Worm (Caenorhabditis elegans) whole organism, L4 larva: ENCODE results near the gene ceh-88.

ENCODE experiments used
- R02D3.7 ChIP-seq: fragments of 150-350 bp; sonication (generic microtip); optimal IDR thresholded peaks from 3 replicates; lab custom pipeline; 2014; ENCODE audit warnings: missing biosample characterization, missing genetic modification characterization
- T20F7.1 ChIP-seq: fragments of 200-800 bp; sonication (Bioruptor generic); optimal IDR thresholded peaks from 2 replicates; lab custom pipeline; 2018; ENCODE audit warnings: mild to moderate bottlenecking, missing genetic modification characterization, missing compliant biosample characterization
- Y105C5A.15 ChIP-seq: fragments of 200-800 bp; sonication (Bioruptor generic); IDR thresholded peaks from 2 replicates; pipeline ENCODE4 v1.3.6; 2022; ENCODE audit warnings: missing genetic modification characterization, missing compliant biosample characterization
- Y5F2A.4 ChIP-seq: fragments of 200-800 bp; sonication (Bioruptor generic); optimal IDR thresholded peaks from 2 replicates; lab custom pipeline; 2018; ENCODE audit warnings: mild to moderate bottlenecking, missing genetic modification characterization, missing compliant biosample characterization
- ZK546.5 ChIP-seq, 2 experiments: sonication (generic microtip); optimal IDR thresholded peaks; 2 replicates each; lab custom pipeline; 2017; ENCODE audit warnings: missing biosample characterization in 2 of 2, missing genetic modification characterization in 2 of 2
- aha-1 ChIP-seq: fragments of 150-350 bp; peaks from one replicate; lab custom pipeline; 2014; ENCODE audit warnings: missing biosample characterization, missing genetic modification characterization
- attf-4 ChIP-seq: sonication (generic microtip); optimal IDR thresholded peaks from 3 replicates; lab custom pipeline; 2017; ENCODE audit warnings: missing biosample characterization, missing genetic modification characterization
- ceh-44 ChIP-seq: fragments of 200-800 bp; sonication (Bioruptor generic); IDR thresholded peaks from 2 replicates; pipeline ENCODE4 v1.3.6; 2022; ENCODE audit warnings: missing genetic modification reagents, missing genetic modification characterization, missing compliant biosample characterization
- daf-16 ChIP-seq, 3 experiments: sonication (generic microtip); optimal IDR thresholded peaks; 2 replicates each; lab custom pipeline; 2016 to 2017; ENCODE audit warnings: missing genetic modification characterization in 3 of 3, missing genetic modification reagents in 3 of 3, mild to moderate bottlenecking in 2 of 3, missing compliant biosample characterization in 2 of 3, missing biosample characterization in 1 of 3, moderate library complexity in 1 of 3
- daf-19 ChIP-seq: fragments of 200-800 bp; sonication (Bioruptor generic); conservative IDR thresholded peaks from 2 replicates; pipeline ENCODE4 v1.3.6; 2022; ENCODE audit warnings: missing genetic modification characterization, missing compliant biosample characterization
- daf-8 ChIP-seq: fragments of 200-800 bp; sonication (Bioruptor generic); IDR thresholded peaks from 2 replicates; pipeline ENCODE4 v1.3.6; 2022; ENCODE audit warnings: missing genetic modification characterization, missing compliant biosample characterization
- dmd-6 ChIP-seq: fragments of 200-800 bp; sonication (Bioruptor generic); IDR thresholded peaks from 2 replicates; pipeline ENCODE4 v1.3.6; 2022; ENCODE audit warnings: missing genetic modification reagents, missing genetic modification characterization, missing compliant biosample characterization
- duxl-1 ChIP-seq: sonication (generic microtip); optimal IDR thresholded peaks from 2 replicates; lab custom pipeline; 2016; ENCODE audit warnings: mild to moderate bottlenecking, missing genetic modification characterization, moderate library complexity, missing compliant biosample characterization; ENCODE audit not compliant: poor library complexity
- dve-1 ChIP-seq: sonication (generic microtip); optimal IDR thresholded peaks from 2 replicates; lab custom pipeline; 2017; ENCODE audit warnings: antibody characterized with exemption, mild to moderate bottlenecking, missing genetic modification characterization, missing compliant biosample characterization; ENCODE audit not compliant: insufficient read depth
- fos-1 ChIP-seq: fragments of 150-350 bp; optimal IDR thresholded peaks from 2 replicates; lab custom pipeline; 2014; ENCODE audit warnings: missing biosample characterization, missing genetic modification characterization
- hlh-11 ChIP-seq: fragments of 200-800 bp; sonication (Bioruptor generic); optimal IDR thresholded peaks from 2 replicates; lab custom pipeline; 2018; ENCODE audit warnings: mild to moderate bottlenecking, missing genetic modification characterization, missing compliant biosample characterization
- hmg-1.1 ChIP-seq: fragments of 200-800 bp; sonication (Bioruptor generic); IDR thresholded peaks from 2 replicates; pipeline ENCODE4 v1.3.6; 2022; ENCODE audit warnings: missing genetic modification reagents, missing genetic modification characterization, missing compliant biosample characterization
- lim-7 ChIP-seq: fragments of 200-800 bp; sonication (Bioruptor generic); IDR thresholded peaks from 2 replicates; pipeline ENCODE4 v1.3.6; 2022; ENCODE audit warnings: missing genetic modification characterization, missing compliant biosample characterization
- lin-1 ChIP-seq: fragments of 200-800 bp; sonication (Bioruptor generic); IDR thresholded peaks from 2 replicates; pipeline ENCODE4 v1.3.6; 2022; ENCODE audit warnings: missing genetic modification reagents, missing genetic modification characterization, missing compliant biosample characterization
- lin-38 ChIP-seq: fragments of 200-800 bp; sonication (Bioruptor generic); IDR thresholded peaks from 2 replicates; pipeline ENCODE4 v1.3.6; 2022; ENCODE audit warnings: missing genetic modification reagents, missing genetic modification characterization, missing compliant biosample characterization
- lir-3 ChIP-seq: sonication (generic microtip); optimal IDR thresholded peaks from 2 replicates; lab custom pipeline; 2016; ENCODE audit warnings: mild to moderate bottlenecking, missing genetic modification characterization, missing compliant biosample characterization
- lsy-2 ChIP-seq, 2 experiments: fragments of 150-350 bp in 1 of 2; sonication (generic microtip) in 1 of 2; optimal IDR thresholded peaks; 2 replicates each; lab custom pipeline; 2014 to 2017; ENCODE audit warnings: missing biosample characterization in 2 of 2, missing genetic modification characterization in 2 of 2
- madf-9 ChIP-seq: fragments of 200-800 bp; sonication (Bioruptor generic); conservative IDR thresholded peaks from 2 replicates; pipeline ENCODE4 v1.3.6; 2022; ENCODE audit warnings: missing genetic modification reagents, missing genetic modification characterization, missing compliant biosample characterization
- mes-2 ChIP-seq: sonication (generic microtip); optimal IDR thresholded peaks from 2 replicates; lab custom pipeline; 2016; ENCODE audit warnings: missing genotype, mild to moderate bottlenecking, missing genetic modification characterization, missing compliant biosample characterization; ENCODE audit not compliant: poor library complexity, severe bottlenecking
- nhr-10 ChIP-seq: fragments of 150-350 bp; optimal IDR thresholded peaks from 2 replicates; lab custom pipeline; 2014; ENCODE audit warnings: missing biosample characterization, missing genetic modification characterization
- nhr-102 ChIP-seq: sonication (generic microtip); optimal IDR thresholded peaks from 2 replicates; lab custom pipeline; 2016; ENCODE audit warnings: mild to moderate bottlenecking, missing genetic modification characterization, moderate library complexity, missing compliant biosample characterization
- nhr-11 ChIP-seq: fragments of 150-350 bp; optimal IDR thresholded peaks from 2 replicates; lab custom pipeline; 2014; ENCODE audit warnings: missing biosample characterization, missing genetic modification characterization
- nhr-237 ChIP-seq: sonication (generic microtip); optimal IDR thresholded peaks from 2 replicates; lab custom pipeline; 2017; ENCODE audit warnings: missing biosample characterization, missing genetic modification characterization
- nhr-28 ChIP-seq: fragments of 150-350 bp; optimal IDR thresholded peaks from 2 replicates; lab custom pipeline; 2014; ENCODE audit warnings: missing biosample characterization, missing genetic modification characterization
- nhr-41 ChIP-seq: fragments of 200-800 bp; sonication (Bioruptor generic); IDR thresholded peaks from 2 replicates; pipeline ENCODE4 v1.3.6; 2022; ENCODE audit warnings: missing genetic modification reagents, missing genetic modification characterization, missing compliant biosample characterization
- nhr-42 ChIP-seq: fragments of 200-800 bp; sonication (Bioruptor generic); IDR thresholded peaks from 2 replicates; pipeline ENCODE4 v1.3.6; 2022; ENCODE audit warnings: missing genetic modification characterization, missing compliant biosample characterization
- nhr-77 ChIP-seq: fragments of 150-350 bp; optimal IDR thresholded peaks from 2 replicates; lab custom pipeline; 2014; ENCODE audit warnings: missing biosample characterization, missing genetic modification characterization
- pha-4 ChIP-seq, 2 experiments: fragments of 150-350 bp in 1 of 2; fragments of 200-800 bp in 1 of 2; sonication (Bioruptor generic) in 1 of 2; IDR thresholded peaks in 1 of 2; optimal IDR thresholded peaks in 1 of 2; 2 replicates each; pipeline versions ENCODE4 v1.3.6 to Lab custom; 2014 to 2022; ENCODE audit warnings: missing genetic modification characterization in 2 of 2, missing genetic modification reagents in 2 of 2, missing biosample characterization in 1 of 2, missing compliant biosample characterization in 1 of 2
- php-3 ChIP-seq: fragments of 200-800 bp; sonication (Bioruptor generic); IDR thresholded peaks from 2 replicates; pipeline ENCODE4 v1.3.6; 2022; ENCODE audit warnings: missing genetic modification reagents, missing genetic modification characterization, missing compliant biosample characterization
- pqm-1 ChIP-seq: sonication (generic microtip); optimal IDR thresholded peaks from 2 replicates; lab custom pipeline; 2017; ENCODE audit warnings: missing biosample characterization, missing genetic modification characterization
- saeg-2 ChIP-seq: fragments of 200-800 bp; sonication (Bioruptor generic); IDR thresholded peaks from 2 replicates; pipeline ENCODE4 v1.3.6; 2022; ENCODE audit warnings: missing genetic modification reagents, missing genetic modification characterization, missing compliant biosample characterization
- skn-1 ChIP-seq: fragments of 150-350 bp; optimal IDR thresholded peaks from 2 replicates; lab custom pipeline; 2014; ENCODE audit warnings: missing biosample characterization, missing genetic modification characterization
- unc-62 ChIP-seq, 3 experiments: fragments of 150-350 bp in 1 of 3; sonication (generic microtip); optimal IDR thresholded peaks in 2 of 3; peaks in 1 of 3; 1 replicate in 1 of 3; 2 replicates in 2 of 3; lab custom pipeline; 2014 to 2017; ENCODE audit warnings: missing biosample characterization in 3 of 3, missing genetic modification characterization in 3 of 3, missing genetic modification reagents in 3 of 3, missing genotype in 1 of 3
- vab-7 ChIP-seq: fragments of 200-800 bp; sonication (Bioruptor generic); IDR thresholded peaks from 2 replicates; pipeline ENCODE4 v1.3.6; 2022; ENCODE audit warnings: missing genetic modification reagents, missing genetic modification characterization, missing compliant biosample characterization
- zfp-2 ChIP-seq: sonication (generic microtip); optimal IDR thresholded peaks from 2 replicates; lab custom pipeline; 2016; ENCODE audit warnings: mild to moderate bottlenecking, missing genetic modification characterization, missing compliant biosample characterization
- zip-2 ChIP-seq: fragments of 150-350 bp; optimal IDR thresholded peaks from 2 replicates; lab custom pipeline; 2014; ENCODE audit warnings: missing biosample characterization, missing genetic modification characterization
- ztf-7 ChIP-seq: fragments of 150-350 bp; optimal IDR thresholded peaks from 2 replicates; lab custom pipeline; 2014; ENCODE audit warnings: missing biosample characterization, missing genetic modification characterization

Gene ceh-88

ce11 chrIV:17335031-17335430, 6.0 kb downstream of the ceh-88 start, which contains the start of gene C49C3.8:
Gene C49C3.8, plus strand, starts transcription at chrIV:17335203.
- TF ChIP-seq mes-2 (peak; percentile 27), lin-38 (peak; percentile 40), Y5F2A.4 (no peak), zfp-2 (tag; lab: Kevin White, UChicago) (no peak), aha-1 (tag; lab: Kevin White, UChicago) (peak; percentile 79), lsy-2 (tag; optimal IDR thresholded peaks at IDR 0.05; lab: Kevin White, UChicago) (peak in 1 of 2 experiments; percentile 51)

- TF ChIP-seq dmd-6 (GFP tag; lab: Robert Waterston, UW) (peak; percentile 46), dve-1 (tag; lab: Kevin White, UChicago) (peak; percentile 66), nhr-77 (tag; lab: Kevin White, UChicago) (peak; percentile 79), Y105C5A.15 (no peak), unc-62 (GFP tag; optimal IDR thresholded peaks at IDR 0.05 in 1 of 2; lab: Kevin White, UChicago) (peak in 1 of 2 experiments; percentile 20), unc-62 (tag; optimal IDR thresholded peaks at IDR 0.05; lab: Kevin White, UChicago) (no peak), daf-16 (GFP tag; optimal IDR thresholded peaks at IDR 0.05; lab: Kevin White, UChicago) (no peak), daf-16 (tag; optimal IDR thresholded peaks at IDR 0.05; lab: Kevin White, UChicago) (peak; percentile 94), ztf-7 (tag; lab: Kevin White, UChicago) (no peak), nhr-102 (no peak), nhr-28 (tag; lab: Kevin White, UChicago) (peak; percentile 73), pqm-1 (tag; lab: Kevin White, UChicago) (peak; percentile 72), hlh-11 (tag; lab: Kevin White, UChicago) (peak; percentile 54)
Observed at ce11 chrIV:17338920-17339510, 10.0 kb downstream of the ceh-88 start, which contains the start of gene C49C3.10. Gene C49C3.10, minus strand, starts transcription at chrIV:17338970.

- peak in 1 of 2 experiments; percentile 95 for TF ChIP-seq unc-62 (GFP tag; optimal IDR thresholded peaks at IDR 0.05 in 1 of 2; lab: Kevin White, UChicago)
- TF ChIP-seq unc-62 (tag; optimal IDR thresholded peaks at IDR 0.05; lab: Kevin White, UChicago) = no peak
- no peak for TF ChIP-seq php-3 (GFP tag; lab: Robert Waterston, UW)
Observed at ce11 chrIV:17341033-17341432, 12.0 kb downstream of the ceh-88 start.

- TF ChIP-seq pqm-1 (tag; lab: Kevin White, UChicago) (peak; percentile 99), nhr-10 (tag; lab: Kevin White, UChicago) (no peak), R02D3.7 (no peak), lir-3 (no peak), ZK546.5 (tag; optimal IDR thresholded peaks at IDR 0.05; lab: Kevin White, UChicago) (no peak), hlh-11 (tag; lab: Kevin White, UChicago) (no peak), attf-4 (no peak), saeg-2 (no peak), nhr-237 (no peak), ceh-44 (GFP tag; lab: Robert Waterston, UW) (no peak), nhr-41 (peak; percentile 83; the same call in 1 of the 2 replicates), T20F7.1 (GFP tag; lab: Kevin White, UChicago) (no peak), duxl-1 (tag; lab: Kevin White, UChicago) (no peak), skn-1 (tag; lab: Kevin White, UChicago) (no peak), dmd-6 (GFP tag; lab: Robert Waterston, UW) (peak; percentile 74), daf-8 (GFP tag; lab: Robert Waterston, UW) (no peak), aha-1 (tag; lab: Kevin White, UChicago) (no peak), lin-1 (GFP tag; lab: Robert Waterston, UW) (peak; percentile 77; the same call in 1 of the 2 replicates), lim-7 (GFP tag; lab: Robert Waterston, UW) (no peak), lin-38 (no peak), daf-19 (GFP tag; lab: Robert Waterston, UW) (no peak), pha-4 (GFP tag; IDR thresholded peaks at IDR 0.05; lab: Robert Waterston, UW) (no peak), pha-4 (tag; optimal IDR thresholded peaks at IDR 0.05; lab: Kevin White, UChicago) (no peak), zip-2 (tag; lab: Kevin White, UChicago) (no peak), hmg-1.1 (no peak), nhr-11 (no peak), lsy-2 (tag; optimal IDR thresholded peaks at IDR 0.05; lab: Kevin White, UChicago) (no peak), madf-9 (GFP tag; lab: Robert Waterston, UW) (no peak), nhr-42 (GFP tag; lab: Robert Waterston, UW) (no peak), vab-7 (GFP tag; lab: Robert Waterston, UW) (no peak), daf-16 (GFP tag; optimal IDR thresholded peaks at IDR 0.05; lab: Kevin White, UChicago) (no peak), daf-16 (tag; optimal IDR thresholded peaks at IDR 0.05; lab: Kevin White, UChicago) (no peak), fos-1 (tag; lab: Kevin White, UChicago) (no peak), nhr-28 (tag; lab: Kevin White, UChicago) (peak; percentile 76)
Observed at ce11 chrIV:17342179-17342578, 13.2 kb downstream of the ceh-88 start, which contains the start of gene C49C3.9. Gene C49C3.9, minus strand, starts transcription at chrIV:17342314.
